Worm (Caenorhabditis elegans) whole organism, mixed stage, embryonic: ENCODE data around the gene amdh-1.

Source experiments
- M03D4.4 ChIP-seq: sonication (generic microtip); optimal IDR thresholded peaks from 2 replicates; lab custom pipeline; 2017; ENCODE audit warnings: mild to moderate bottlenecking, missing genetic modification characterization, missing compliant biosample characterization
- blmp-1 ChIP-seq: fragments of 150-350 bp; optimal IDR thresholded peaks from 2 replicates; lab custom pipeline; 2014; ENCODE audit warnings: missing biosample characterization, missing genetic modification characterization
- ces-1 ChIP-seq: fragments of 150-350 bp; optimal IDR thresholded peaks from 2 replicates; lab custom pipeline; 2014; ENCODE audit warnings: missing biosample characterization, missing genetic modification reagents, missing genetic modification characterization
- elt-3 ChIP-seq: fragments of 150-350 bp; optimal IDR thresholded peaks from 2 replicates; lab custom pipeline; 2014; ENCODE audit warnings: missing biosample characterization, missing genetic modification characterization
- lsy-2 ChIP-seq: fragments of 150-350 bp; optimal IDR thresholded peaks from 2 replicates; lab custom pipeline; 2014; ENCODE audit warnings: missing biosample characterization, missing genetic modification characterization
- mls-2 ChIP-seq: sonication (generic microtip); optimal IDR thresholded peaks from 2 replicates; lab custom pipeline; 2016; ENCODE audit warnings: mild to moderate bottlenecking, missing genetic modification characterization, moderate library complexity, missing compliant biosample characterization
- nhr-237 ChIP-seq: fragments of 150-350 bp; optimal IDR thresholded peaks from 2 replicates; lab custom pipeline; 2014; ENCODE audit warnings: missing biosample characterization, missing genetic modification characterization
- nhr-28 ChIP-seq: fragments of 150-350 bp; optimal IDR thresholded peaks from 2 replicates; lab custom pipeline; 2014; ENCODE audit warnings: missing biosample characterization, missing genetic modification characterization
- nhr-76 ChIP-seq: sonication (generic microtip); optimal IDR thresholded peaks from 2 replicates; lab custom pipeline; 2017; ENCODE audit warnings: missing biosample characterization, missing genetic modification characterization
- sem-2 ChIP-seq: fragments of 200-800 bp; sonication (Bioruptor generic); optimal IDR thresholded peaks from 2 replicates; lab custom pipeline; 2018; ENCODE audit warnings: mild to moderate bottlenecking, missing genetic modification characterization, missing compliant biosample characterization
- sptf-1 ChIP-seq: sonication (generic microtip); optimal IDR thresholded peaks from 2 replicates; lab custom pipeline; 2017; ENCODE audit warnings: mild to moderate bottlenecking, missing genetic modification characterization, moderate library complexity, missing compliant biosample characterization
- unc-62 ChIP-seq: fragments of 150-350 bp; optimal IDR thresholded peaks from 2 replicates; lab custom pipeline; 2014; ENCODE audit warnings: missing biosample characterization, missing genetic modification reagents, missing genetic modification characterization
- ztf-11 ChIP-seq: fragments of 150-350 bp; optimal IDR thresholded peaks from 2 replicates; lab custom pipeline; 2014; ENCODE audit warnings: missing biosample characterization, missing genetic modification characterization

ce11 chrIII:6316795-6317194 is 65.2 kb downstream of the amdh-1 start:
- TF ChIP-seq M03D4.4 (tag; lab: Kevin White, UChicago), result no peak
- no peak for TF ChIP-seq lsy-2 (tag; lab: Kevin White, UChicago)
- TF ChIP-seq nhr-237 (tag; lab: Kevin White, UChicago), result no peak
- TF ChIP-seq sem-2 (GFP tag; lab: Kevin White, UChicago), result no peak
- TF ChIP-seq mls-2 (tag; lab: Kevin White, UChicago), result no peak
- TF ChIP-seq elt-3 (tag; lab: Kevin White, UChicago), result no peak
- TF ChIP-seq sptf-1 (tag; lab: Kevin White, UChicago), result no peak
- TF ChIP-seq nhr-28 (tag; lab: Kevin White, UChicago), result no peak
- no peak for TF ChIP-seq nhr-76 (tag; lab: Kevin White, UChicago)
- no peak for TF ChIP-seq ztf-11 (tag; lab: Kevin White, UChicago)
- TF ChIP-seq blmp-1 (tag; lab: Kevin White, UChicago), result no peak
- TF ChIP-seq ces-1 (GFP tag; lab: Kevin White, UChicago), result no peak
- TF ChIP-seq unc-62 (GFP tag; lab: Kevin White, UChicago), result no peak
